Fruit fly (Drosophila melanogaster) S2 (cell line): ENCODE results near the gene lama.

Source experiments
- CG8478 ChIP-seq: fragments of >200 bp; optimal IDR thresholded peaks from 2 replicates; lab custom pipeline; 2018
- CTCF ChIP-seq, 2 experiments: fragments of >200 bp; optimal IDR thresholded peaks; 2 replicates each; lab custom pipeline; 2018

DNA sequence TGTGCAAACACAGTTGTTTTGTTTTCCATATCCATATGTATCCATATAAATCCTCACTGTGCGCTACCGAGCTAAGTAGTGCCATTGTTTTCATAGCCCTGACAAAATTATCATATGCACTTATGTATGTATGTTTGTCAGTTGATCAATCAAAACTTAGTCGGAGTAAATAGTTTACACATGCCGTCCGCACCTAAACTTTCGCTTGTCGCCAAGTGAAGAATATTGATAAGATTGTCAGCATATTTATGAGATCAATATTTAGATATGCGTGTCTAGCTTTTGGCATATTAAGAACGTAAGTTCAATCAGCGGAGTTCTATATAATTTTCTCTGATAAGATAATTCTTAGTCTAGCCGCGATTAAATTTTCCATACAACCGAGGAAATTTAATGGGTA lies 6.7 kb downstream of the lama start:
- TF ChIP-seq CG8478 (lab: Kevin White, UChicago): no peak
- no peak for TF ChIP-seq CTCF (optimal IDR thresholded peaks at IDR 0.05; lab: Kevin White, UChicago)
